Worm (Caenorhabditis elegans): ENCODE results near the gene F36A4.1.

ce11 chrIV:4307227-4307946 is 35.1 kb downstream of the F36A4.1 start, which contains the start of gene set-9:
- no peak for TF ChIP-seq ccch-3 (GFP tag; optimal IDR thresholded peaks at IDR 0.05)
- TF ChIP-seq ceh-79 (tag; optimal IDR thresholded peaks at IDR 0.05): no peak
